Fruit fly (Drosophila melanogaster) whole organism, prepupa: Measurements from ENCODE around the gene CG4462.

Experiments used
- CG10631 ChIP-seq: fragments of 200-800 bp; sonication (Bioruptor generic); optimal IDR thresholded peaks from 2 replicates; lab custom pipeline; 2016; ENCODE audit warnings: missing biosample characterization, missing genetic modification characterization
- CG11294 ChIP-seq: fragments of 200-800 bp; sonication (Bioruptor generic); IDR thresholded peaks from 2 replicates; pipeline ENCODE4 v1.3.6; 2022; ENCODE audit warnings: missing biosample characterization, missing genetic modification characterization
- CG15336 ChIP-seq: fragments of 200-800 bp; sonication (Bioruptor generic); IDR thresholded peaks from 2 replicates; pipeline ENCODE4 v1.3.6; 2022; ENCODE audit warnings: missing biosample characterization, missing genetic modification characterization
- CG16779 ChIP-seq: fragments of 200-800 bp; sonication (Bioruptor generic); optimal IDR thresholded peaks from 3 replicates; lab custom pipeline; 2017; ENCODE audit warnings: missing biosample characterization, mild to moderate bottlenecking, missing genetic modification characterization
- CG3032 ChIP-seq: fragments of 200-800 bp; optimal IDR thresholded peaks from 2 replicates; lab custom pipeline; 2019; ENCODE audit warnings: missing biosample characterization, mild to moderate bottlenecking, missing genetic modification characterization, moderate library complexity
- CG31627 ChIP-seq: fragments of 200-800 bp; sonication (Bioruptor generic); optimal IDR thresholded peaks from 3 replicates; lab custom pipeline; 2016; ENCODE audit warnings: missing biosample characterization, missing genetic modification characterization
- CG32006 ChIP-seq: fragments of 200-800 bp; sonication (Bioruptor generic); optimal IDR thresholded peaks from 3 replicates; lab custom pipeline; 2017; ENCODE audit warnings: missing biosample characterization, mild to moderate bottlenecking, missing genetic modification characterization
- CG34406 ChIP-seq: fragments of 200-800 bp; sonication (Bioruptor generic); optimal IDR thresholded peaks from 3 replicates; lab custom pipeline; 2016; ENCODE audit warnings: missing biosample characterization, missing genetic modification characterization
- CG3919 ChIP-seq: fragments of 200-800 bp; sonication (Bioruptor generic); optimal IDR thresholded peaks from 3 replicates; lab custom pipeline; 2016; ENCODE audit warnings: missing biosample characterization, missing genetic modification characterization
- CG6163 ChIP-seq: fragments of 200-800 bp; sonication (Bioruptor generic); IDR thresholded peaks from 3 replicates; pipeline ENCODE4 v1.3.6; 2022; ENCODE audit warnings: missing biosample characterization, missing genetic modification characterization
- CG6276 ChIP-seq: fragments of 200-800 bp; sonication (Bioruptor generic); optimal IDR thresholded peaks from 2 replicates; lab custom pipeline; 2017; ENCODE audit warnings: missing biosample characterization, mild to moderate bottlenecking, missing genetic modification characterization
- CG6792 ChIP-seq: fragments of 200-800 bp; sonication (Bioruptor generic); optimal IDR thresholded peaks from 3 replicates; lab custom pipeline; 2016; ENCODE audit warnings: missing biosample characterization, missing genetic modification characterization
- CG6854 ChIP-seq: fragments of 200-800 bp; sonication (Bioruptor generic); optimal IDR thresholded peaks from 2 replicates; lab custom pipeline; 2017; ENCODE audit warnings: missing biosample characterization, mild to moderate bottlenecking, missing genetic modification characterization
- CG8632 ChIP-seq: fragments of 200-800 bp; sonication (Bioruptor generic); optimal IDR thresholded peaks from 3 replicates; lab custom pipeline; 2016; ENCODE audit warnings: missing biosample characterization, missing genetic modification characterization
- CG9139 ChIP-seq: fragments of 200-800 bp; sonication (Bioruptor generic); optimal IDR thresholded peaks from 3 replicates; lab custom pipeline; 2017; ENCODE audit warnings: missing biosample characterization, mild to moderate bottlenecking, missing genetic modification characterization
- Eip75B ChIP-seq: fragments of 200-800 bp; sonication (Bioruptor generic); optimal IDR thresholded peaks from 3 replicates; lab custom pipeline; 2016; ENCODE audit warnings: missing biosample characterization, missing genetic modification characterization
- Eip78C ChIP-seq: fragments of 200-800 bp; sonication (Bioruptor generic); peaks from one replicate; lab custom pipeline; 2016; ENCODE audit warnings: missing biosample characterization, missing genetic modification characterization
- Eip93F ChIP-seq: fragments of 200-800 bp; sonication (Bioruptor generic); optimal IDR thresholded peaks from 2 replicates; lab custom pipeline; 2016; ENCODE audit warnings: missing biosample characterization, mild to moderate bottlenecking, missing genetic modification characterization
- Ets21C ChIP-seq: fragments of 200-800 bp; sonication (Bioruptor generic); optimal IDR thresholded peaks from 3 replicates; lab custom pipeline; 2016; ENCODE audit warnings: missing biosample characterization, missing genetic modification characterization
- Ets96B ChIP-seq: fragments of 200-800 bp; optimal IDR thresholded peaks from 2 replicates; lab custom pipeline; 2019; ENCODE audit warnings: missing biosample characterization, mild to moderate bottlenecking, missing genetic modification characterization, moderate library complexity
- Gug ChIP-seq: fragments of 200-800 bp; sonication (Bioruptor generic); IDR thresholded peaks from 2 replicates; pipeline ENCODE4 v1.3.6; 2022; ENCODE audit warnings: missing biosample characterization, missing genetic modification characterization
- Hr4 ChIP-seq: fragments of 200-800 bp; sonication (Bioruptor generic); optimal IDR thresholded peaks from 3 replicates; lab custom pipeline; 2016; ENCODE audit warnings: missing biosample characterization, missing genetic modification characterization
- Lpt ChIP-seq: fragments of 200-800 bp; sonication (Bioruptor generic); optimal IDR thresholded peaks from 3 replicates; lab custom pipeline; 2016; ENCODE audit warnings: missing biosample characterization, missing genetic modification characterization
- Smox ChIP-seq: fragments of 200-800 bp; sonication (Bioruptor generic); optimal IDR thresholded peaks from 3 replicates; lab custom pipeline; 2016; ENCODE audit warnings: missing biosample characterization, missing genetic modification characterization
- Sox14 ChIP-seq: fragments of 200-800 bp; sonication (Bioruptor generic); optimal IDR thresholded peaks from 3 replicates; lab custom pipeline; 2016; ENCODE audit warnings: missing biosample characterization, missing genetic modification characterization
- Sox15 ChIP-seq: fragments of 200-800 bp; sonication (Bioruptor generic); optimal IDR thresholded peaks from 3 replicates; lab custom pipeline; 2016; ENCODE audit warnings: missing biosample characterization, missing genetic modification characterization
- achi ChIP-seq: fragments of 200-800 bp; sonication (Bioruptor generic); optimal IDR thresholded peaks from 3 replicates; lab custom pipeline; 2016; ENCODE audit warnings: missing biosample characterization, missing genetic modification characterization
- acj6 ChIP-seq: fragments of 200-800 bp; sonication (Bioruptor generic); optimal IDR thresholded peaks from 3 replicates; lab custom pipeline; 2016; ENCODE audit warnings: missing biosample characterization, missing genetic modification characterization
- cyc ChIP-seq: fragments of 200-800 bp; sonication (Bioruptor generic); optimal IDR thresholded peaks from 3 replicates; lab custom pipeline; 2016; ENCODE audit warnings: missing biosample characterization, missing genetic modification characterization
- dac ChIP-seq: fragments of 200-800 bp; sonication (Bioruptor generic); optimal IDR thresholded peaks from 2 replicates; lab custom pipeline; 2017; ENCODE audit warnings: missing biosample characterization, mild to moderate bottlenecking, missing genetic modification characterization
- eg ChIP-seq: fragments of 200-800 bp; sonication (Bioruptor generic); IDR thresholded peaks from 3 replicates; pipeline ENCODE4 v1.3.6; 2022; ENCODE audit warnings: missing biosample characterization, missing genetic modification characterization
- esn ChIP-seq: fragments of 200-800 bp; sonication (Bioruptor generic); optimal IDR thresholded peaks from 2 replicates; lab custom pipeline; 2016; ENCODE audit warnings: missing biosample characterization, mild to moderate bottlenecking, missing genetic modification characterization, moderate library complexity
- fkh ChIP-seq: fragments of 200-800 bp; sonication (Bioruptor generic); optimal IDR thresholded peaks from 3 replicates; lab custom pipeline; 2017; ENCODE audit warnings: missing biosample characterization, mild to moderate bottlenecking, missing genetic modification characterization, moderate library complexity
- lz ChIP-seq: fragments of 200-800 bp; sonication (Bioruptor generic); optimal IDR thresholded peaks from 3 replicates; lab custom pipeline; 2016; ENCODE audit warnings: missing biosample characterization, missing genetic modification characterization
- net ChIP-seq: fragments of 200-800 bp; sonication (Bioruptor generic); optimal IDR thresholded peaks from 3 replicates; lab custom pipeline; 2016; ENCODE audit warnings: missing biosample characterization, missing genetic modification characterization
- pdm3 ChIP-seq: fragments of 200-800 bp; sonication (Bioruptor generic); optimal IDR thresholded peaks from 3 replicates; lab custom pipeline; 2016; ENCODE audit warnings: missing biosample characterization, missing genetic modification characterization
- svp ChIP-seq: fragments of 200-800 bp; sonication (Bioruptor generic); peaks from one replicate; lab custom pipeline; 2016; ENCODE audit warnings: missing biosample characterization, missing genetic modification characterization
- topi ChIP-seq: fragments of 200-800 bp; sonication (Bioruptor generic); optimal IDR thresholded peaks from 3 replicates; lab custom pipeline; 2016; ENCODE audit warnings: missing biosample characterization, missing genetic modification characterization

CG4462 gene

DNA sequence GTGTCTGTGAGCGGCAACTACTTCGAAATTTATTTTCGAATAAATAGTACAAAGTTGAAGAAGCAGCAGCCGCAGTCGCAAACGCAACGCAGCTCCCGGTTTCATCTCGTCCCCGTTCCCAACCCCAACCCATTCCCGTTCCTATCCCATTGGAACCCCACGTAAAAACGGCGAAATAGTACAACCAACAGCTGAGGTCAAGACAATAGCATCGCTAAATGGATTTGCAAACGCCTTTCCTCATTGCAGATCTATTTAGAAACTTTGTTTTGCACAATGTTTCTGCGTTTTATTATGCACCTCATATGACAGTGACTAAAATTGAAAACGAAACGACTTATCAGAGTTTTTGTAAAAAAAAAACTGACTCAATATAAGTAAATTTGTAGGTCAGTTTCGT is 33.8 kb downstream of the CG4462 start:
- TF ChIP-seq eg (GFP tag; lab: Robert Waterston, UW), result 0 out of 3 replicates have a peak, but pooled peaks have one; percentile 26
- TF ChIP-seq fkh (GFP tag; lab: Kevin White, UChicago), result no peak
- TF ChIP-seq svp (GFP tag; lab: Kevin White, UChicago), result no peak
- TF ChIP-seq Sox15 (GFP tag; lab: Kevin White, UChicago), result no peak
- no peak for TF ChIP-seq Lpt (GFP tag; lab: Kevin White, UChicago)
- peak; percentile 59 for TF ChIP-seq Eip78C (GFP tag; lab: Kevin White, UChicago)

DNA sequence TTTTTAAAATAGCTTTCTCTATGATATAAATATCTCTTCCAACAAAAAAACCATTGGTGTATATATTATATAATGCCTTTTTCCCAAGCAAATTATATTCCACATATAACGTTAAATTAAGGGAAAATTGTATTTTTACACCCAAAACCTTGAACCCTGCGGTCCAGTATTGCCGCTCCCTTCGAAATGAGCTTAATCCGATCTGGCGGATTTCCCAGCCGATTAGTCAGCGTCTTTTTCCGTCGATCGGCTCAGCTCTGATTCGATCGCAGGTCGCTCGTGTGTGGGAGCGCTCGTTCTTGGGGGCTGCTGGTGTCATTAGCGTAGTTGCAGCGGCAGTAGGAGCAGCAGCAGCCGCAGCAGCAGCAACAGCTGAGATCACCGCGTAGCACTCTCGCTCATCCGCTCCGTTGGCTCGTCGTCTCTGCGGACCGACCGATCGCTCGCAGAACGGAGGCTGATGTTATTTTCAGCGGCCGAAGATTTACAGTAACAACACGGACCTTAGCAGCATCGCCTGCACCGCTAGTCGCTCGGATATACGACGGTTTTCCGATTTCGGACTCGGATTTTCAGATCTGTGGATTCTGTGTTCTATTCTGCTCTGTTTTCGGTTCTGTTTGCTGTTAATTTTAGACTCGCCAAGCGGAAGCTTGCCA is 34.7 kb downstream of the CG4462 start, which contains the start of gene CG4733:
Gene CG4733 (plus strand): TSS at position 350 of the 659 bp plus-strand sequence.
- TF ChIP-seq acj6 (GFP tag; lab: Kevin White, UChicago) (peak; percentile 5), CG6163 (GFP tag; lab: Robert Waterston, UW) (0 out of 3 replicates have a peak, but pooled peaks have one; percentile 20), Hr4 (GFP tag; lab: Kevin White, UChicago) (peak; percentile 12), CG3032 (tag; lab: Kevin White, UChicago) (no peak), svp (GFP tag; lab: Kevin White, UChicago) (peak; percentile 71), CG32006 (GFP tag; lab: Kevin White, UChicago) (peak; percentile 16), Sox14 (peak; percentile 4), lz (GFP tag; lab: Kevin White, UChicago) (no peak), Eip75B (no peak), net (GFP tag; lab: Kevin White, UChicago) (peak; percentile 20), Ets21C (GFP tag; lab: Kevin White, UChicago) (no peak), pdm3 (GFP tag; lab: Kevin White, UChicago) (peak; percentile 8), Eip93F (no peak), eg (GFP tag; lab: Robert Waterston, UW) (peak; percentile 34; the same call in 1 of the 3 replicates)

DNA sequence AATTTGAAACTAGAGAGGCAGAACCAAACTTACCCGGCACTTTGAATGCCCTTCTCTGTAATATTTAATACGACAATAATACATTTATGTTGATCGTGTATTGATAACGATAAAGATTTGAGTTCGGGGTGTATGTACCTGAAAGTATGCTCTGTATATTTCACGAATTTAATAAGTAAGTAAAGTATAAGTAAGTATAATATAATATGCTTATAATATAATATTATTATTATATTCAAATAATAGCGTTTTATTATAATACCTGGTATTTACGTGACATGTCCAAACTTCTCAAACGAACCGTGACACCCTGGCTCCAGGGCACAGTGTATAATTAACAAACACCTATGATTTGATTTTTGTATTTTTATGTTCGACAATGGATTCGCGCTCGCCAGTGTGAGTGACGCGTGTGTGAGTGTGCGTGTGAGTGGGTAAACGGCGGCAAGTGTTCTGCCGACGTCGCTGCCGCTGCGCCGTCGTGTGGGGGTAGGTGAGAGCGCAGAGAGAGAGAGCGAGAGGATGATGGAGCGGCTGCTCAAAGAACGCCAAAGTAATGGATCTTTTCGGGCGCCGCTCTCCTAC is 35.5 kb downstream of the CG4462 start:
- TF ChIP-seq CG6163 (GFP tag; lab: Robert Waterston, UW) (0 out of 3 replicates have a peak, but pooled peaks have one; percentile 6), CG6276 (GFP tag; lab: Kevin White, UChicago) (peak; percentile 60), Smox (GFP tag; lab: Kevin White, UChicago) (no peak), CG9139 (no peak), fkh (GFP tag; lab: Kevin White, UChicago) (peak; percentile 68), CG10631 (GFP tag; lab: Kevin White, UChicago) (no peak), Eip78C (GFP tag; lab: Kevin White, UChicago) (peak; percentile 46), CG32006 (GFP tag; lab: Kevin White, UChicago) (peak; percentile 31)

DNA sequence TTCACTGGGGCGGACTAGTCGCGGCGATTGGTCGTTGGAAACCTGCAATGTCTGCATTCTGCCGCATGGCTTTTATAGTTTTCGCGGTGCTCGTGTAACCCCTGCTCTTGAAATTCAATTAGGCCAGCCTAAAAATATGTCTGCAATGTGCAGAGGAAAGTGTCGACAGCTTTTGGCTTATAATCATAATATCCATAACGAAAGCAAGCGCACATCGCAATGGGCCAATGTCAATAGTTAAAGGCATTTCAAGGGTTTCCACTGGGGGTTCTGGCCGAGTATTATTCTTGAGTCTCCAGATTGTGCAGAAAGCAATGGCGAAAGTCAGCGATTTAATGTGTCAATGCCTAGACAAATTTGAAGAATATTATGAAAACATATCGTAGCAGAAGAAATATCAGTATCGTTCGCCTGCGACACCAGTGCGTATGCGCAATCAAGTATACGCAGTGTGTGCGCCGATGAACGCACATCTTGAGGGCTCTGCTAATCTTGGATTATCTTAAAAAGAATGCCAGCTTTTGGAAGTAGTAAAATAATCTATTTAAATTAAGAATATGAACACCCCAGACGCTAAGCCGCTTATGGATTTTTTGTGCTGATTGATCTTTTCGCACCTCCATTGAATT is 36.9 kb downstream of the CG4462 start, which contains the start of gene ninaE:
Gene ninaE (minus strand): TSS at position 51 of the 629 bp plus-strand sequence.
- no peak for TF ChIP-seq CG6854 (GFP tag; lab: Kevin White, UChicago)
- TF ChIP-seq topi (GFP tag; lab: Kevin White, UChicago), result no peak
- no peak for TF ChIP-seq Eip78C (GFP tag; lab: Kevin White, UChicago)
- TF ChIP-seq Gug, result no peak
- no peak for TF ChIP-seq Eip93F
- no peak for TF ChIP-seq CG6792
- no peak for TF ChIP-seq CG3919 (GFP tag; lab: Kevin White, UChicago)
- TF ChIP-seq dac (GFP tag; lab: Kevin White, UChicago), result no peak

DNA sequence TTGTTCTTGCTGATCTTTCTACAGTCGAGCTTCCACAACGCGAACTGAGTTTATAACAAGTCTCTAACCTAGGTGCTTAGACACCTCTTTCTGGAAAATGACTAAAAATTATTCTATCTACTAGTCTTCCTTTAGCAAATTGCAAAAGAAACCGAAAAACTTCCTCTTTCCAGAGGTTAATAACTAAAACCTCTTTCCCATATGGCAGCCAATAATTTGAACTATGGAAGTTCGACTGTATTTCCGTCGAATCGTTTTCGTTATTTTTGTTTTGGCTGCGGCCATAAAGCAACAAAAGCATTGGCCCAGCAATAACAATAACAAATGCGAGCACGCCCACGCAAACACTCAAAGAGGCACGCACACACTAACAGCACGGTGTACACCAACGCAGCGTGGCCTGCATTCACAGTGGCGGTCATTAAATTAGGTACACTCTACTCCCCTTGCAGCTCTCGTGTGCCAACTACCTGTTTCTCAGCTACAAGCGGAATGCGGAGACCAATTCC is 44.7 kb downstream of the CG4462 start:
- TF ChIP-seq CG11294 (GFP tag; lab: Robert Waterston, UW), result no peak
- TF ChIP-seq Ets96B (tag; lab: Kevin White, UChicago), result peak; percentile 18
- TF ChIP-seq Eip75B, result no peak
- TF ChIP-seq Lpt (GFP tag; lab: Kevin White, UChicago), result no peak
- no peak for TF ChIP-seq CG6276 (GFP tag; lab: Kevin White, UChicago)
- TF ChIP-seq achi (GFP tag; lab: Kevin White, UChicago), result no peak
- TF ChIP-seq CG6163 (GFP tag; lab: Robert Waterston, UW), result peak; percentile 31; the same call in 1 of the 3 replicates
- peak; percentile 10 for TF ChIP-seq fkh (GFP tag; lab: Kevin White, UChicago)
- peak; percentile 50 for TF ChIP-seq CG15336
- TF ChIP-seq Sox15 (GFP tag; lab: Kevin White, UChicago), result no peak
- TF ChIP-seq cyc (GFP tag; lab: Kevin White, UChicago), result peak; percentile 13
- no peak for TF ChIP-seq CG9139
- no peak for TF ChIP-seq CG16779 (tag; lab: Kevin White, UChicago)
- TF ChIP-seq Sox14, result peak; percentile 39
- peak; percentile 85 for TF ChIP-seq Eip78C (GFP tag; lab: Kevin White, UChicago)
- TF ChIP-seq dac (GFP tag; lab: Kevin White, UChicago), result no peak
- TF ChIP-seq Eip93F, result no peak
- peak; percentile 50; the same call in 1 of the 3 replicates for TF ChIP-seq eg (GFP tag; lab: Robert Waterston, UW)
- TF ChIP-seq Ets21C (GFP tag; lab: Kevin White, UChicago), result no peak
- no peak for TF ChIP-seq CG8632 (GFP tag; lab: Kevin White, UChicago)
- TF ChIP-seq CG34406 (GFP tag; lab: Kevin White, UChicago), result no peak
- no peak for TF ChIP-seq CG10631 (GFP tag; lab: Kevin White, UChicago)
- TF ChIP-seq esn (GFP tag; lab: Kevin White, UChicago), result peak; percentile 45
- peak; percentile 38 for TF ChIP-seq CG31627 (GFP tag; lab: Kevin White, UChicago)
